Worm (Caenorhabditis elegans) whole organism, mixed stage, embryonic: ENCODE results near the gene smc-5.
A peak's percentile ranks its signal among the peaks of the same experiment; 100 is the strongest.

ENCODE experiments used
- M03D4.4 ChIP-seq: sonication (generic microtip); optimal IDR thresholded peaks from 2 replicates; lab custom pipeline; 2017; ENCODE audit warnings: mild to moderate bottlenecking, missing genetic modification characterization, missing compliant biosample characterization
- bed-3 ChIP-seq: fragments of 200-800 bp; sonication (Bioruptor generic); optimal IDR thresholded peaks from 3 replicates; lab custom pipeline; 2018; ENCODE audit warnings: mild to moderate bottlenecking, missing genetic modification characterization, moderate library complexity, missing compliant biosample characterization
- blmp-1 ChIP-seq: fragments of 150-350 bp; optimal IDR thresholded peaks from 2 replicates; lab custom pipeline; 2014; ENCODE audit warnings: missing biosample characterization, missing genetic modification characterization
- ceh-39 ChIP-seq: fragments of 150-350 bp; optimal IDR thresholded peaks from 2 replicates; lab custom pipeline; 2014; ENCODE audit warnings: missing biosample characterization, missing genetic modification characterization
- ceh-43 ChIP-seq: fragments of 200-800 bp; sonication (Bioruptor generic); optimal IDR thresholded peaks from 2 replicates; lab custom pipeline; 2018; ENCODE audit warnings: mild to moderate bottlenecking, missing genetic modification characterization, moderate library complexity, missing compliant biosample characterization
- ceh-83 ChIP-seq: fragments of 200-800 bp; sonication (Bioruptor generic); optimal IDR thresholded peaks from 2 replicates; lab custom pipeline; 2018; ENCODE audit warnings: mild to moderate bottlenecking, missing genetic modification characterization, missing compliant biosample characterization
- ces-1 ChIP-seq: fragments of 150-350 bp; optimal IDR thresholded peaks from 2 replicates; lab custom pipeline; 2014; ENCODE audit warnings: missing biosample characterization, missing genetic modification reagents, missing genetic modification characterization
- cnd-1 ChIP-seq: fragments of 200-800 bp; sonication (Bioruptor generic); optimal IDR thresholded peaks from 2 replicates; lab custom pipeline; 2018; ENCODE audit warnings: mild to moderate bottlenecking, missing genetic modification characterization, missing compliant biosample characterization
- drap-1 ChIP-seq: fragments of 200-800 bp; sonication (Bioruptor generic); optimal IDR thresholded peaks from 3 replicates; lab custom pipeline; 2018; ENCODE audit warnings: mild to moderate bottlenecking, missing genetic modification characterization, missing compliant biosample characterization
- elt-1 ChIP-seq: sonication (generic microtip); optimal IDR thresholded peaks from 2 replicates; lab custom pipeline; 2017; ENCODE audit warnings: missing genetic modification characterization, mild to moderate bottlenecking, missing compliant biosample characterization, antibody characterized with exemption, moderate library complexity, borderline replicate concordance; ENCODE audit not compliant: insufficient read depth
- elt-3 ChIP-seq: fragments of 150-350 bp; optimal IDR thresholded peaks from 2 replicates; lab custom pipeline; 2014; ENCODE audit warnings: missing biosample characterization, missing genetic modification characterization
- flh-1 ChIP-seq: fragments of 200-800 bp; sonication (Bioruptor generic); optimal IDR thresholded peaks from 2 replicates; lab custom pipeline; 2018; ENCODE audit warnings: mild to moderate bottlenecking, missing genetic modification characterization, moderate library complexity, missing compliant biosample characterization
- ham-2 ChIP-seq: fragments of 200-800 bp; sonication (Bioruptor generic); optimal IDR thresholded peaks from 2 replicates; lab custom pipeline; 2018; ENCODE audit warnings: mild to moderate bottlenecking, missing genetic modification characterization, missing compliant biosample characterization
- hlh-1 ChIP-seq: fragments of 150-350 bp; optimal IDR thresholded peaks from 2 replicates; lab custom pipeline; 2014; ENCODE audit warnings: missing biosample characterization, missing genetic modification reagents, missing genetic modification characterization
- lin-13 ChIP-seq: fragments of 150-350 bp; optimal IDR thresholded peaks from 2 replicates; lab custom pipeline; 2014; ENCODE audit warnings: missing biosample characterization, missing genetic modification characterization
- lin-32 ChIP-seq: fragments of 200-800 bp; sonication (Bioruptor generic); optimal IDR thresholded peaks from 2 replicates; lab custom pipeline; 2018; ENCODE audit warnings: mild to moderate bottlenecking, missing genetic modification characterization, missing compliant biosample characterization
- lsy-2 ChIP-seq: fragments of 150-350 bp; optimal IDR thresholded peaks from 2 replicates; lab custom pipeline; 2014; ENCODE audit warnings: missing biosample characterization, missing genetic modification characterization
- mab-5 ChIP-seq: fragments of 150-350 bp; optimal IDR thresholded peaks from 2 replicates; lab custom pipeline; 2014; ENCODE audit warnings: missing biosample characterization, missing genetic modification characterization
- mep-1 ChIP-seq: fragments of 150-350 bp; optimal IDR thresholded peaks from 2 replicates; lab custom pipeline; 2017; ENCODE audit warnings: missing biosample characterization, missing genetic modification reagents, missing genetic modification characterization, inconsistent platforms
- mls-2 ChIP-seq: sonication (generic microtip); optimal IDR thresholded peaks from 2 replicates; lab custom pipeline; 2016; ENCODE audit warnings: mild to moderate bottlenecking, missing genetic modification characterization, moderate library complexity, missing compliant biosample characterization
- nhr-12 ChIP-seq: fragments of 150-350 bp; optimal IDR thresholded peaks from 2 replicates; lab custom pipeline; 2014; ENCODE audit warnings: missing biosample characterization, missing genetic modification characterization
- nhr-2 ChIP-seq: fragments of 150-350 bp; optimal IDR thresholded peaks from 2 replicates; lab custom pipeline; 2014; ENCODE audit warnings: missing biosample characterization, missing genetic modification characterization
- nhr-237 ChIP-seq: fragments of 150-350 bp; optimal IDR thresholded peaks from 2 replicates; lab custom pipeline; 2014; ENCODE audit warnings: missing biosample characterization, missing genetic modification characterization
- nhr-28 ChIP-seq: fragments of 150-350 bp; optimal IDR thresholded peaks from 2 replicates; lab custom pipeline; 2014; ENCODE audit warnings: missing biosample characterization, missing genetic modification characterization
- nhr-76 ChIP-seq: sonication (generic microtip); optimal IDR thresholded peaks from 2 replicates; lab custom pipeline; 2017; ENCODE audit warnings: missing biosample characterization, missing genetic modification characterization
- pha-4 ChIP-seq: fragments of 150-350 bp; optimal IDR thresholded peaks from 2 replicates; lab custom pipeline; 2018; ENCODE audit warnings: missing biosample characterization, missing genetic modification reagents, missing genetic modification characterization
- sem-2 ChIP-seq: fragments of 200-800 bp; sonication (Bioruptor generic); optimal IDR thresholded peaks from 2 replicates; lab custom pipeline; 2018; ENCODE audit warnings: mild to moderate bottlenecking, missing genetic modification characterization, missing compliant biosample characterization
- snpc-4 ChIP-seq: fragments of 150-350 bp; optimal IDR thresholded peaks from 2 replicates; lab custom pipeline; 2014; ENCODE audit warnings: missing biosample characterization, missing genetic modification characterization
- sptf-1 ChIP-seq: sonication (generic microtip); optimal IDR thresholded peaks from 2 replicates; lab custom pipeline; 2017; ENCODE audit warnings: mild to moderate bottlenecking, missing genetic modification characterization, moderate library complexity, missing compliant biosample characterization
- tbx-8 ChIP-seq: fragments of 200-800 bp; sonication (Bioruptor generic); optimal IDR thresholded peaks from 2 replicates; lab custom pipeline; 2018; ENCODE audit warnings: mild to moderate bottlenecking, missing genetic modification characterization, moderate library complexity, missing compliant biosample characterization
- unc-120 ChIP-seq: sonication (generic microtip); optimal IDR thresholded peaks from 2 replicates; lab custom pipeline; 2017; ENCODE audit warnings: missing genetic modification characterization, missing compliant biosample characterization; ENCODE audit not compliant: poor library complexity, severe bottlenecking
- unc-39 ChIP-seq: fragments of 150-350 bp; optimal IDR thresholded peaks from 2 replicates; lab custom pipeline; 2014; ENCODE audit warnings: missing biosample characterization, missing genetic modification characterization
- unc-62 ChIP-seq: fragments of 150-350 bp; optimal IDR thresholded peaks from 2 replicates; lab custom pipeline; 2014; ENCODE audit warnings: missing biosample characterization, missing genetic modification reagents, missing genetic modification characterization
- zip-8 ChIP-seq: fragments of 150-350 bp; optimal IDR thresholded peaks from 2 replicates; lab custom pipeline; 2014; ENCODE audit warnings: missing biosample characterization, missing genetic modification characterization
- ztf-11 ChIP-seq: fragments of 150-350 bp; optimal IDR thresholded peaks from 2 replicates; lab custom pipeline; 2014; ENCODE audit warnings: missing biosample characterization, missing genetic modification characterization

Gene smc-5

DNA sequence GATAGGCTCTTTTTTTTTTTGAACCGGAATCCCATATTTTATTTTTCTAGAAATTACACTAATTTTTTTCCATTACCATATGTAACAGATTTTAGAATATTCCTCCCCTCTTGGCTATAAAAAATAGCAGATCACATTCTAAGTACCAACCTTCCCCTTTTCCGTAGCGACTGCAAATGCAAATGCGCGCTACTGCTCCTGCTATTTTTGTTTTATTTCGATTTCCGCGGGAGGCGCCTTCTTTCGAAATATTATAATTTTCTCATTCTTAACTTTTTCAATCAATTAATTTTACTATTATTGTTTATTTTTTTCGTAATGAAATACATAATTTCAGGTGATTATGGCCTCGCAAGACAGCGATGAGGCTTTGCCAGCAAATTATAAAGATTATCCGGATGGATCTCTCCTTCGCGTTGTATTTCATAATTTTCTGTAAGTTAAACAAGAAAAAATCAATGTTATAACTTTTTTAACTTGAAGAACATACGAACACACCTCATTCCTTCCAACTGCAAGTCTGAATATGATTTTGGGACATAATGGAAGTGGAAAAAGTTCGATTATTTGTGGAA lies at the start of gene smc-5:
smc-5 (plus strand) TSS at position 332 of the 575 bp plus-strand sequence.
- TF ChIP-seq ceh-39 (tag; lab: Kevin White, UChicago): peak; percentile 42
- peak; percentile 26 for TF ChIP-seq unc-120 (tag; lab: Kevin White, UChicago)
- peak; percentile 85 for TF ChIP-seq lsy-2 (tag; lab: Kevin White, UChicago)
- peak; percentile 56 for TF ChIP-seq nhr-237 (tag; lab: Kevin White, UChicago)
- peak; percentile 56 for TF ChIP-seq ces-1 (GFP tag; lab: Kevin White, UChicago)
- no peak for TF ChIP-seq unc-39
- no peak for TF ChIP-seq ham-2 (GFP tag; lab: Kevin White, UChicago)
- no peak for TF ChIP-seq elt-1 (tag; lab: Kevin White, UChicago)
- TF ChIP-seq mep-1 (tag; lab: Kevin White, UChicago): peak; percentile 86
- peak; percentile 8 for TF ChIP-seq pha-4 (tag; lab: Kevin White, UChicago)
- TF ChIP-seq hlh-1 (tag; lab: Kevin White, UChicago): peak; percentile 57

DNA sequence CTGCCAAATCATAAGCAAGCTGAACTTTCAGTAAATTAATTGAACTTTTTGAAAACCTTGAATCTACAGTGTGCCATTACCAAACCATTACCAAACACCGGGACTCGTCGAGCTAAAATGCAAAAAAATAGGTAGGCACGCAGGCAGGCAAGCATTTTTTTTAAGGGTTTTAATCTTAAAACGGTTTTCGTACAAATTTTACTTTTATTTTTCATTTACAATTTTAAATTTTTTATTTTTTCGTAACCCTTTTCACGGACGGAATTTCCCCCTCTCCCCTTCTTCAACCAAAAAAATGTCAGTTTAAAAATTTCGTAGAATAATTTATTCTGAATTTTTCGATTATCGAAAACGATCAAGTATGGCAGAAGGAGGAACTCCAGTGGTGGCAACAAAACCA lies 47.5 kb upstream of the smc-5 start, which contains the start of gene F59A6.2:
F59A6.2 (plus strand) TSS at position 301 of the 400 bp plus-strand sequence.
- TF ChIP-seq nhr-237 (tag; lab: Kevin White, UChicago): no peak
- no peak for TF ChIP-seq ztf-11 (tag; lab: Kevin White, UChicago)
- TF ChIP-seq nhr-12 (tag; lab: Kevin White, UChicago): no peak
- no peak for TF ChIP-seq cnd-1
- TF ChIP-seq ham-2 (GFP tag; lab: Kevin White, UChicago): no peak

DNA sequence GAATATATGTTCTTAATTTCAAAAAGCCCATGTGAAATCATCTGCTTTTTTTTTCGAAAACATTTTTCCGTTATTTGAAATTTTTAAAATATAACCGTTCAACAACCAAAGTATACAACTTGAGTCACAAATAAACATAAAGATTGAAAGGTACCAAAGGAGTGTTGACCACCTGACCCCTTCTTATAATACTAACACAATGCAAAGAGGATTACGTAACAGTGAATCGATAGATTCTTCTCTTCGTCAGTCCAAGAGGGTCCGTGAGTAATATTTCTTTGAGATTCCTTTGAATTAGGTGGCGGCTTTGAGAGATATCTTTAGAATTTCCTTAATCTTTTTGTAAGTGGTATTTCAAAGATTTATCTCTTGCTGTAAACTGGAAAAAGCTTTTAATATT lies 45.8 kb upstream of the smc-5 start:
- TF ChIP-seq nhr-12 (tag; lab: Kevin White, UChicago): no peak
- TF ChIP-seq lin-13 (tag; lab: Kevin White, UChicago): no peak
- no peak for TF ChIP-seq bed-3
- TF ChIP-seq elt-1 (tag; lab: Kevin White, UChicago): no peak
- TF ChIP-seq zip-8 (tag; lab: Kevin White, UChicago): peak; percentile 78
- TF ChIP-seq hlh-1 (tag; lab: Kevin White, UChicago): no peak
- peak; percentile 89 for TF ChIP-seq nhr-2 (tag; lab: Kevin White, UChicago)
- no peak for TF ChIP-seq pha-4 (tag; lab: Kevin White, UChicago)
- no peak for TF ChIP-seq flh-1 (GFP tag; lab: Kevin White, UChicago)
- no peak for TF ChIP-seq mab-5 (tag; lab: Kevin White, UChicago)
- no peak for TF ChIP-seq blmp-1 (tag; lab: Kevin White, UChicago)
- peak; percentile 70 for TF ChIP-seq ceh-39 (tag; lab: Kevin White, UChicago)
- no peak for TF ChIP-seq snpc-4 (tag; lab: Kevin White, UChicago)
- no peak for TF ChIP-seq drap-1 (GFP tag; lab: Kevin White, UChicago)
- TF ChIP-seq unc-39: no peak
- no peak for TF ChIP-seq ham-2 (GFP tag; lab: Kevin White, UChicago)
- no peak for TF ChIP-seq mep-1 (tag; lab: Kevin White, UChicago)

DNA sequence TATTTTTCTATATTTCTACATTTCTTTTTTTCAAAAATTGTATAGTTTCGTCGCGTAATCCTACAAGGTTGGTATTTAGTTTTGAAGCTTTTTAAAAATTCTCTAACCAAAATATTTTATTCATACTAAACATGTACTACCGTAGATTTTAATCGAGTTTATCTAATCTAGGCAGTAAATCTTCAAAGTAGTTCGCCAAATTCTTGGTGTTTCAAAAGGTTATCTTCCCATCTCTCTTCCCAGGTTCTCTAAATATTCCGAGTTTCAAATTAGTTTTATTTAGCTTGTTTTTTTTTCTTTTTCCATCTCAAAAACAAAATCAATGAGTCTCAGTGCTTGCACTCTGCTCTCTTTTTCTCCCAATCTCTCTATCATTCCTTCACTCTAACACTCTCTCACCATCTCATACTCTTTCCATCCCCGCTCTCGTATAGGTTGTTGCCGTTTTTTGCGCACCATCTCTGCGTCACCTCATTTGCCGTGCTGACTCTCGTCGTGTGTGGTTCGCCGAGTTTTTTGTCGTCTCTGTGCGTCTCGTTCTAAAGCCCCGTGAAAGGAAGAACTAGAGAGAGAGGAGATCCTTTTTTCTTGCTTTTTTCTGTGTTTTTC lies 44.8 kb upstream of the smc-5 start:
- TF ChIP-seq ceh-39 (tag; lab: Kevin White, UChicago) (no peak), sem-2 (GFP tag; lab: Kevin White, UChicago) (no peak), flh-1 (GFP tag; lab: Kevin White, UChicago) (no peak), lin-32 (GFP tag; lab: Kevin White, UChicago) (no peak), ceh-43 (no peak), elt-1 (tag; lab: Kevin White, UChicago) (peak; percentile 84), ztf-11 (tag; lab: Kevin White, UChicago) (no peak), tbx-8 (GFP tag; lab: Kevin White, UChicago) (no peak), snpc-4 (tag; lab: Kevin White, UChicago) (no peak), ham-2 (GFP tag; lab: Kevin White, UChicago) (no peak), pha-4 (tag; lab: Kevin White, UChicago) (peak; percentile 33), nhr-76 (tag; lab: Kevin White, UChicago) (no peak), cnd-1 (no peak), nhr-28 (tag; lab: Kevin White, UChicago) (no peak), ceh-83 (GFP tag; lab: Kevin White, UChicago) (no peak), elt-3 (tag; lab: Kevin White, UChicago) (no peak), mab-5 (tag; lab: Kevin White, UChicago) (no peak), unc-62 (GFP tag; lab: Kevin White, UChicago) (no peak), zip-8 (tag; lab: Kevin White, UChicago) (no peak), mls-2 (tag; lab: Kevin White, UChicago) (peak; percentile 33), lin-13 (tag; lab: Kevin White, UChicago) (no peak), ces-1 (GFP tag; lab: Kevin White, UChicago) (peak; percentile 75), nhr-2 (tag; lab: Kevin White, UChicago) (no peak), blmp-1 (tag; lab: Kevin White, UChicago) (no peak), M03D4.4 (no peak), unc-120 (tag; lab: Kevin White, UChicago) (peak; percentile 77), sptf-1 (tag; lab: Kevin White, UChicago) (no peak), lsy-2 (tag; lab: Kevin White, UChicago) (no peak), bed-3 (no peak), unc-39 (peak; percentile 15), mep-1 (tag; lab: Kevin White, UChicago) (peak; percentile 13), hlh-1 (tag; lab: Kevin White, UChicago) (peak; percentile 7), drap-1 (GFP tag; lab: Kevin White, UChicago) (no peak), nhr-237 (tag; lab: Kevin White, UChicago) (no peak), nhr-12 (tag; lab: Kevin White, UChicago) (no peak)
